Worm (Caenorhabditis elegans) whole organism, early embryonic: Measurements from ENCODE around the gene R11H6.5.

ENCODE experiments used
- B0310.2 ChIP-seq: sonication (generic microtip); optimal IDR thresholded peaks from 2 replicates; lab custom pipeline; 2016; ENCODE audit warnings: mild to moderate bottlenecking, missing genetic modification characterization, missing compliant biosample characterization
- F13C5.2 ChIP-seq: sonication (generic microtip); optimal IDR thresholded peaks from 2 replicates; lab custom pipeline; 2017; ENCODE audit warnings: mild to moderate bottlenecking, missing genetic modification characterization, inconsistent platforms, missing compliant biosample characterization
- aly-1 ChIP-seq: sonication (generic microtip); optimal IDR thresholded peaks from 2 replicates; lab custom pipeline; 2016; ENCODE audit warnings: missing genetic modification characterization, missing compliant biosample characterization
- ama-1 ChIP-seq: fragments of 150-350 bp; optimal IDR thresholded peaks from 2 replicates; lab custom pipeline; 2014
- ceh-13 ChIP-seq: fragments of 200-800 bp; sonication (Bioruptor generic); optimal IDR thresholded peaks from 2 replicates; lab custom pipeline; 2018; ENCODE audit warnings: mild to moderate bottlenecking, missing genetic modification characterization, missing compliant biosample characterization
- ceh-36 ChIP-seq: sonication (generic microtip); optimal IDR thresholded peaks from 2 replicates; lab custom pipeline; 2016; ENCODE audit warnings: missing genetic modification characterization, inconsistent platforms, missing compliant biosample characterization
- ets-7 ChIP-seq: sonication (generic microtip); optimal IDR thresholded peaks from 2 replicates; lab custom pipeline; 2016; ENCODE audit warnings: missing genotype, missing genetic modification characterization, missing compliant biosample characterization
- flt-1 ChIP-seq: fragments of 200-800 bp; sonication (Bioruptor generic); IDR thresholded peaks from 2 replicates; pipeline ENCODE4 v1.3.6; 2022; ENCODE audit warnings: missing genetic modification characterization, missing compliant biosample characterization
- hmbx-1 ChIP-seq: sonication (generic microtip); optimal IDR thresholded peaks from 2 replicates; lab custom pipeline; 2016; ENCODE audit warnings: mild to moderate bottlenecking, missing genetic modification characterization, missing compliant biosample characterization
- hmg-4 ChIP-seq: fragments of 200-800 bp; sonication (Bioruptor generic); optimal IDR thresholded peaks from 2 replicates; lab custom pipeline; 2018; ENCODE audit warnings: mild to moderate bottlenecking, missing genetic modification characterization, missing compliant biosample characterization
- hnd-1 ChIP-seq: sonication (generic microtip); optimal IDR thresholded peaks from 2 replicates; lab custom pipeline; 2016; ENCODE audit warnings: missing genetic modification characterization, missing compliant biosample characterization
- pes-1 ChIP-seq: fragments of 200-800 bp; sonication (Bioruptor generic); IDR thresholded peaks from 2 replicates; pipeline ENCODE4 v1.3.6; 2022; ENCODE audit warnings: missing genetic modification reagents, missing genetic modification characterization, missing compliant biosample characterization
- scrt-1 ChIP-seq: fragments of 200-800 bp; sonication (Bioruptor generic); IDR thresholded peaks from 2 replicates; pipeline ENCODE4 v1.3.6; 2022; ENCODE audit warnings: missing genetic modification characterization, missing compliant biosample characterization
- sea-1 ChIP-seq: fragments of 200-800 bp; sonication (Bioruptor generic); conservative IDR thresholded peaks from 2 replicates; pipeline ENCODE4 v1.3.6; 2022; ENCODE audit warnings: missing genetic modification characterization, missing compliant biosample characterization
- tbx-11 ChIP-seq: fragments of 200-800 bp; sonication (Bioruptor generic); IDR thresholded peaks from 2 replicates; pipeline ENCODE4 v1.3.6; 2022; ENCODE audit warnings: missing genetic modification characterization, missing compliant biosample characterization
- tbx-37 ChIP-seq: fragments of 200-800 bp; sonication (Bioruptor generic); conservative IDR thresholded peaks from 2 replicates; pipeline ENCODE4 v1.3.6; 2022; ENCODE audit warnings: missing genetic modification reagents, missing genetic modification characterization, missing compliant biosample characterization
- tra-4 ChIP-seq: sonication (generic microtip); optimal IDR thresholded peaks from 2 replicates; lab custom pipeline; 2017; ENCODE audit warnings: missing genetic modification characterization, missing compliant biosample characterization

The R11H6.5 gene

DNA sequence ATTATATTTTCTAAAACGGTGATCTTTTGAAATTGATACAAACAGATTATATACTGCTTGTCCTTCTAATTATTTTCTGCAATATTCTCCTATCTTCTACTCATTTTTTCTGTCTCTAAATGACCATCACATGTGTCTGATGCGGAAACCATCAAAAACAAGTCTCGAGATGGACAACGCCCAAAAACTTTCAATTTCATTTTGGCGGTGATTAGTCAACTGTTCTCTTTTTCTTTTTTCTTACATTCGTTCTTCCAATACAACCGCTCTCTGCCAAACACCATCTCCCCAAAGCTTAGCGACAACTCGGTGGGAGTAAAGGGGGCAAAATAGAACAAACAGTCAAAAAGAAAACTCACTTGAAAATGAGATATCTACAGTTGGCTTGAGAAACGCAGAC is 21.3 kb upstream of the R11H6.5 start:
- TF ChIP-seq flt-1 (no peak), pes-1 (no peak), ama-1 (lab: Kevin White, UChicago) (no peak), B0310.2 (tag; lab: Kevin White, UChicago) (no peak), hnd-1 (tag; lab: Kevin White, UChicago) (no peak), sea-1 (no peak), aly-1 (tag; lab: Kevin White, UChicago) (no peak), ets-7 (no peak), F13C5.2 (no peak), hmg-4 (no peak), tbx-37 (GFP tag; lab: Robert Waterston, UW) (no peak)

DNA sequence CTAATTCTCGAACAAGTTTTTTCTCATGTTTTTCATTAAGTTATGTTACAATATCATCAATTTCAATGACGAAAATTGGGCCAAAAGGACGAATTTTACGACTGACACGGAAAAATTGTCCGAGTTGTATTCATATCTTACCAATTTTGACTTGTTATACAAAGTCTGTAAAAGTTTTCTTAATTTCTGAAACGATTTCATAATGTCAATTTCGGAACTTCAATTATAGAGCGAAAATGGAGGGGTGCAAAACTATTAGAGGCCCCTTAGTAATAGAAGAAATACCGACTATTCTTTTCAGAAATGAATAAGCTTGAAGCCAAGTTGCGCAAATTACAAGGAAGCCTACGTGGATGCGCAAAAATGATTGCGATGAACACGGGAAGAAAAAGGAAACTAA is 19.6 kb upstream of the R11H6.5 start, which contains the start of gene F43D2.3:
Gene F43D2.3 (plus strand): TSS at position 301 of the 400 bp plus-strand sequence.
- TF ChIP-seq hmg-4, result no peak
- TF ChIP-seq F13C5.2, result no peak
- no peak for TF ChIP-seq sea-1
- no peak for TF ChIP-seq hmbx-1 (tag; lab: Kevin White, UChicago)
- TF ChIP-seq tra-4 (tag; lab: Kevin White, UChicago), result no peak
- no peak for TF ChIP-seq hnd-1 (tag; lab: Kevin White, UChicago)
- TF ChIP-seq flt-1, result no peak
- TF ChIP-seq tbx-11 (GFP tag; lab: Robert Waterston, UW), result no peak
- no peak for TF ChIP-seq ceh-13

DNA sequence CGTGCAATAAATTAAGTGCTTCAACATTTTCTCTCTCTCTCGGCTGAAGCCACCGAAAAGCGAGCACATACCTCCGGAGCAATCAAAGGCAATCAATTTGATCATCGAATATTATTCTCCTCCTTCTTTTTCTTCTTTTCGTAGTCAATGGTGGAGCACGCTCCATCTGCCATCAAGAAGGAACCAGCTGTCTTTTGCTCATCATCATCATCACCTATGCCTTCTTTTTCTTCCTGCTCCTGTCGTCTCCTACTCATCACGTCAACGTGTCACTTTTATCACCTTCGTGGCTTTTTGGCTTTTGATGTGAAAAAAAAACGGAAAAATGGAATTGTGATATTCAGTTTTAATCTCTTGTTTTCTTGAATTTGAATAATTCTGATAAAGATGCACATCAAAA is 13.6 kb upstream of the R11H6.5 start:
- TF ChIP-seq flt-1 (no peak), aly-1 (tag; lab: Kevin White, UChicago) (no peak)

DNA sequence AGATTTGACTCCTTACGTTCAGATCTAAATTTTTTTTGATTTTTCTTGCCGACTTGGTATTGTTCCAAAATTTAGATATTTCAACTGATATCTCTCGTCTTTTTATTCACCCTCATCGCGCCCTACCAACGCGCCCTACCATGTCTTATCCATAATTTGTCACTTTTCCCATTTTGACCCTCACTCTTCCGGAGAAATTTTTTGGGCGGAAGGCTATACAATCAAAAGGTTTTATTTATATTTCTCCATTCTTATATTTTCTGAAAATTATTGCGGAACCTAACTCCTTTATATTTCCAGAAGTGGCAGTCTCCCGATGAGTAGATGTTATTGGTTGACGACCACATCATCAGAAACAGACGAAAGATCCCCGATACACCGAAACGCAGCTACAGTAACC is 8.8 kb upstream of the R11H6.5 start, which contains the start of gene hot-1:
Gene hot-1 (plus strand): TSS at position 301 of the 400 bp plus-strand sequence.
- TF ChIP-seq ceh-36 (tag; lab: Kevin White, UChicago), result no peak
- TF ChIP-seq F13C5.2, result no peak
- TF ChIP-seq sea-1, result no peak
- no peak for TF ChIP-seq aly-1 (tag; lab: Kevin White, UChicago)
- TF ChIP-seq flt-1, result no peak
- TF ChIP-seq ceh-13, result no peak
- TF ChIP-seq tbx-11 (GFP tag; lab: Robert Waterston, UW), result no peak
- no peak for TF ChIP-seq hmbx-1 (tag; lab: Kevin White, UChicago)
- no peak for TF ChIP-seq pes-1
- no peak for TF ChIP-seq scrt-1 (GFP tag; lab: Robert Waterston, UW)
- no peak for TF ChIP-seq tra-4 (tag; lab: Kevin White, UChicago)
- no peak for TF ChIP-seq hmg-4
- TF ChIP-seq B0310.2 (tag; lab: Kevin White, UChicago), result no peak
- no peak for TF ChIP-seq tbx-37 (GFP tag; lab: Robert Waterston, UW)
- no peak for TF ChIP-seq ama-1 (lab: Kevin White, UChicago)
- TF ChIP-seq hnd-1 (tag; lab: Kevin White, UChicago), result no peak
- no peak for TF ChIP-seq ets-7

DNA sequence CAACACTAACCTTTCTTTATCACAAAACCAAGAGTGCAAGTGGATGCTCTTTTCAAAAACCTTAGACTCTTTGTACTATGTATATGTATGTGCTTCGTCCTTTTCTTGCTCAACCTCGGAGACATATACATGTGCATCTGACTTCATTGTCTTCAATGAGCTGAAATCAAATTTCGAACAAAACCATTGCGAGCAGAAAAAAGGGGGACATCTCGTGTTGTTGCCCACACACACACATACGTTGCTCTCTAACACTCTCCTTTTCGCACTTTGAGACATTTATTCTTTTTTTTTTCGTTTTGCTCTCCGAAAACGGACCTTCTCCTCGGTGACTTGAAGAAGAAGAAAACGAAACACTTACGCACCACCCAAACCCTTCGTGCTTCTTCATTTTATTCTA is 8.3 kb upstream of the R11H6.5 start:
- TF ChIP-seq ceh-36 (tag; lab: Kevin White, UChicago) (no peak), sea-1 (no peak), ceh-13 (no peak), tra-4 (tag; lab: Kevin White, UChicago) (no peak), B0310.2 (tag; lab: Kevin White, UChicago) (no peak), hmbx-1 (tag; lab: Kevin White, UChicago) (no peak), ama-1 (lab: Kevin White, UChicago) (no peak), tbx-11 (GFP tag; lab: Robert Waterston, UW) (no peak), tbx-37 (GFP tag; lab: Robert Waterston, UW) (no peak), flt-1 (no peak), hnd-1 (tag; lab: Kevin White, UChicago) (no peak), F13C5.2 (no peak)

DNA sequence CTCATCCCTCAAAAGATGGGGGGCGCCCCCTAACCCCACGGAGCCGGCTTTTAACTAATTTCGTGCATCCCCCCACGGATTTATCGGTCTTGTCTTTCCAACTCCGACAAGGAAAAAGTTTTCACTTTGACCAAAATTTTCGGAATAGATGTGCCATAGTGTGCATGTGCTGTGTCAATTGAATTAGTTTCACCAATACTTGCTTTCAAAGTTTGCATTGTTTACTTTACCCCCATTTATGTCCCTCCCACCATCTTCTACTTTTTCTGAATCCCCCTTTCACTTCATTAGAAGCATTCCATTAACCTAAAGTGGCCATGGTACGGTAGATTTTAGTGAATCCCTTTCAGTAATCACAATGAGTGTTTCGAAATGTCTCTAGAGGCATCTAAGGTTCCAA is 5.7 kb upstream of the R11H6.5 start:
- no peak for TF ChIP-seq ama-1 (lab: Kevin White, UChicago)
- no peak for TF ChIP-seq ceh-36 (tag; lab: Kevin White, UChicago)
- TF ChIP-seq flt-1, result no peak
- TF ChIP-seq sea-1, result no peak
- no peak for TF ChIP-seq pes-1
- TF ChIP-seq ceh-13, result no peak

DNA sequence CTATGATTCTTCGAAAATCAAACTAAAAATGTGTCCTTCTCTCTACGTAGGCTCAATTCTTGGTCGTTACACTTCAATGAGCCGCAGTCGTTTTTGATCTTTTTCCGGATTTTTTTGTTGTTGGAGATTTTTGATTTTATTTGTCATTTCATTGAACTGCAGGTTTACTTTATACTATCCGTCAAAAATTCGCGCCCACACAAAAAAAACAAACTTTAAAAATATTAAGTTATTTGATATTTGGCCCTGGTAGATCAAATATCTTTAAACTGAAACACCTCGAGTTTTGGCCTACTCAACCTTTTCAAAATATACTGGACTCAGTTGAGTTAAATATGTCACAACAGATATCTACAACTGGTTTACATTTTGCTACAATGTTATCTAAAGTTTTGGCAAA is 3.6 kb upstream of the R11H6.5 start:
- TF ChIP-seq ceh-13 (no peak), hnd-1 (tag; lab: Kevin White, UChicago) (no peak), F13C5.2 (no peak), flt-1 (no peak), hmg-4 (no peak), B0310.2 (tag; lab: Kevin White, UChicago) (no peak), tbx-37 (GFP tag; lab: Robert Waterston, UW) (no peak), ets-7 (no peak), aly-1 (tag; lab: Kevin White, UChicago) (no peak), tra-4 (tag; lab: Kevin White, UChicago) (no peak), ceh-36 (tag; lab: Kevin White, UChicago) (no peak), tbx-11 (GFP tag; lab: Robert Waterston, UW) (no peak)

DNA sequence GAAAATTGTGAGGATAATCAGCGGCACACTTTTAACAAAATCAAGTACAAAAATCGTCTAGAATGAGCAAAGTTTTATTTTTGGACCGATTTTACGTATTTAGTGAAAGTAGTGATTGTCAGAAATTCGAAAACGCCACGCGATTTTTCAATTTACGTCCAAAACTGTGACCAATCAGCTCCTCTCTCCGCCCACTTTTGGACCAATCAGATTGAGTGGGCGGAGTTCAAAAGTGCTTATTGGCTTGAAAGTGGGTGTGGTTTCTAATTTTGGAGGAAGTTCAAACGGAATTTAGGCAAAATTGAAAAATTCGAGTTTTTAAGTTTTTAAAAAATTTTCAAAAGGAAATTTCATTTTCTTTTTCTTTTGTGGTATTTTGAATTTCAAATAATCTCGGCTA is 2.4 kb upstream of the R11H6.5 start:
- TF ChIP-seq hmg-4 (no peak), hmbx-1 (tag; lab: Kevin White, UChicago) (no peak), ets-7 (no peak), pes-1 (no peak)

DNA sequence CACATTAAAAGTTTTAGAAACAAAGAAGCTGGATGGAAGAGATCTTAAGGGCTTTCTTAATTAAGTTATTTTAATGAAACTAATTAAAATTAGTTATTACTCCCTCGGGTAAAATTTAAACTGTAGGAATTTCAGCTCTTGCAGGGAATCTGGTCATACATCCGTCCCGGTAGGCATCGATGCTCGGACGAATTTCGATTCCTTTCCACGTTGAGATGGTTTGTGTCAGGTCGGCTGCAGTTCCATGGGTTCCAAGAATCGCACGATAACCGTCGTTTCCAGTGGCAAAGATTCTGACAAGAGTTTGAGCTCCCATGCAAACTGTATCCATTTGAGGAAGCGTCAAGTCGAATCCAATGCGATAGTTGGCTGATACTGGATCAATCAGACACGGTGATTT is 1.2 kb downstream of the R11H6.5 start:
- no peak for TF ChIP-seq pes-1
- TF ChIP-seq hmbx-1 (tag; lab: Kevin White, UChicago), result no peak
- TF ChIP-seq hmg-4, result no peak
- no peak for TF ChIP-seq ceh-13
- no peak for TF ChIP-seq scrt-1 (GFP tag; lab: Robert Waterston, UW)
- no peak for TF ChIP-seq aly-1 (tag; lab: Kevin White, UChicago)
- no peak for TF ChIP-seq ets-7
- TF ChIP-seq tra-4 (tag; lab: Kevin White, UChicago), result no peak
- TF ChIP-seq B0310.2 (tag; lab: Kevin White, UChicago), result no peak
- no peak for TF ChIP-seq hnd-1 (tag; lab: Kevin White, UChicago)
- no peak for TF ChIP-seq ceh-36 (tag; lab: Kevin White, UChicago)
